Worm (Caenorhabditis elegans) whole organism, L1 larva: ENCODE data around the gene K05F6.8.

Experiments
- alr-1 ChIP-seq: fragments of 200-800 bp; sonication (Bioruptor generic); optimal IDR thresholded peaks from 2 replicates; lab custom pipeline; 2018; ENCODE audit warnings: borderline replicate concordance, mild to moderate bottlenecking, missing genetic modification characterization, missing compliant biosample characterization
- ceh-63 ChIP-seq: fragments of 200-800 bp; sonication (Bioruptor generic); optimal IDR thresholded peaks from 2 replicates; lab custom pipeline; 2018; ENCODE audit warnings: mild to moderate bottlenecking, missing genetic modification characterization, missing compliant biosample characterization
- ceh-8 ChIP-seq: fragments of 200-800 bp; sonication (Bioruptor generic); optimal IDR thresholded peaks from 2 replicates; lab custom pipeline; 2018; ENCODE audit warnings: mild to moderate bottlenecking, missing genetic modification characterization, moderate library complexity, missing compliant biosample characterization
- ceh-82 ChIP-seq, 3 experiments: fragments of 150-350 bp in 1 of 3; sonication (generic microtip) in 2 of 3; optimal IDR thresholded peaks; 2 replicates each; lab custom pipeline; 2014 to 2017; ENCODE audit warnings: missing biosample characterization in 3 of 3, missing genetic modification characterization in 3 of 3
- dpl-1 ChIP-seq, 3 experiments: fragments of 150-350 bp in 2 of 3; sonication (generic microtip) in 1 of 3; optimal IDR thresholded peaks; 2 replicates each; lab custom pipeline; 2014 to 2017; ENCODE audit warnings: missing biosample characterization in 3 of 3, missing genetic modification characterization in 3 of 3, missing genetic modification reagents in 3 of 3
- dsc-1 ChIP-seq: sonication (generic microtip); optimal IDR thresholded peaks from 2 replicates; lab custom pipeline; 2016; ENCODE audit warnings: mild to moderate bottlenecking, missing genetic modification characterization, missing compliant biosample characterization
- efl-1 ChIP-seq, 4 experiments: fragments of 150-350 bp; optimal IDR thresholded peaks in 3 of 4; peaks in 1 of 4; 1 replicate in 1 of 4; 2 replicates in 3 of 4; lab custom pipeline; 2014; ENCODE audit warnings: missing biosample characterization in 2 of 4, missing genetic modification characterization in 2 of 4, missing genetic modification reagents in 2 of 4
- egl-13 ChIP-seq: sonication (generic microtip); optimal IDR thresholded peaks from 2 replicates; lab custom pipeline; 2016; ENCODE audit warnings: missing genotype, missing genetic modification reagents, missing genetic modification characterization, missing compliant biosample characterization
- egl-27 ChIP-seq, 2 experiments: fragments of 150-350 bp in 1 of 2; sonication (generic microtip); optimal IDR thresholded peaks; 3 replicates each; lab custom pipeline; 2017 to 2018; ENCODE audit warnings: missing biosample characterization in 2 of 2, missing genetic modification characterization in 2 of 2, missing genetic modification reagents in 2 of 2
- fkh-10 ChIP-seq: sonication (generic microtip); optimal IDR thresholded peaks from 2 replicates; lab custom pipeline; 2017; ENCODE audit warnings: missing biosample characterization, missing genetic modification reagents, missing genetic modification characterization
- fkh-8 ChIP-seq: sonication (generic microtip); optimal IDR thresholded peaks from 2 replicates; lab custom pipeline; 2016; ENCODE audit warnings: mild to moderate bottlenecking, missing genetic modification characterization, missing compliant biosample characterization
- irx-1 ChIP-seq: sonication (generic microtip); optimal IDR thresholded peaks from 2 replicates; lab custom pipeline; 2016; ENCODE audit warnings: missing genetic modification characterization, missing compliant biosample characterization
- isw-1 ChIP-seq: fragments of 200-800 bp; sonication (Bioruptor generic); IDR thresholded peaks from 2 replicates; pipeline ENCODE4 v1.3.6; 2022; ENCODE audit warnings: missing genetic modification characterization, missing compliant biosample characterization
- jun-1 ChIP-seq: fragments of 150-350 bp; optimal IDR thresholded peaks from 2 replicates; lab custom pipeline; 2014; ENCODE audit warnings: missing biosample characterization, missing genetic modification reagents, missing genetic modification characterization
- lin-13 ChIP-seq: fragments of 150-350 bp; optimal IDR thresholded peaks from 2 replicates; lab custom pipeline; 2014; ENCODE audit warnings: missing biosample characterization, missing genetic modification reagents, missing genetic modification characterization
- lin-14 ChIP-seq: fragments of 200-800 bp; sonication (Bioruptor generic); optimal IDR thresholded peaks from 2 replicates; lab custom pipeline; 2018; ENCODE audit warnings: mild to moderate bottlenecking, missing genetic modification characterization, moderate library complexity, missing compliant biosample characterization
- lin-35 ChIP-seq, 2 experiments: fragments of 150-350 bp; optimal IDR thresholded peaks; 2 replicates each; lab custom pipeline; 2014; ENCODE audit warnings: missing biosample characterization in 2 of 2, missing genetic modification characterization in 2 of 2, missing genetic modification reagents in 2 of 2
- lin-39 ChIP-seq: fragments of 150-350 bp; optimal IDR thresholded peaks from 2 replicates; lab custom pipeline; 2014; ENCODE audit warnings: missing biosample characterization, missing genetic modification reagents, missing genetic modification characterization
- lsy-2 ChIP-seq, 2 experiments: fragments of 150-350 bp; optimal IDR thresholded peaks; 2 replicates each; lab custom pipeline; 2014; ENCODE audit warnings: missing biosample characterization in 2 of 2, missing genetic modification characterization in 2 of 2
- mab-9 ChIP-seq: fragments of 200-800 bp; sonication (Bioruptor generic); IDR thresholded peaks from 2 replicates; pipeline ENCODE4 v1.3.6; 2022; ENCODE audit warnings: missing genetic modification reagents, missing genetic modification characterization, missing compliant biosample characterization
- nhr-11 ChIP-seq: fragments of 150-350 bp; optimal IDR thresholded peaks from 2 replicates; lab custom pipeline; 2014; ENCODE audit warnings: missing biosample characterization, missing genetic modification characterization
- nhr-12 ChIP-seq: sonication (generic microtip); optimal IDR thresholded peaks from 2 replicates; lab custom pipeline; 2017; ENCODE audit warnings: missing biosample characterization, missing genetic modification characterization
- nhr-19 ChIP-seq: fragments of 200-800 bp; sonication (Bioruptor generic); conservative IDR thresholded peaks from 2 replicates; pipeline ENCODE4 v1.3.6; 2022; ENCODE audit warnings: missing genetic modification characterization, missing compliant biosample characterization
- nhr-20 ChIP-seq: sonication (generic microtip); optimal IDR thresholded peaks from 2 replicates; lab custom pipeline; 2016; ENCODE audit warnings: mild to moderate bottlenecking, missing genetic modification characterization, missing compliant biosample characterization
- nhr-47 ChIP-seq: sonication (generic microtip); optimal IDR thresholded peaks from 2 replicates; lab custom pipeline; 2016; ENCODE audit warnings: mild to moderate bottlenecking, missing genetic modification characterization, moderate library complexity, missing compliant biosample characterization
- nhr-71 ChIP-seq: sonication (generic microtip); optimal IDR thresholded peaks from 2 replicates; lab custom pipeline; 2016; ENCODE audit warnings: mild to moderate bottlenecking, missing genetic modification characterization, moderate library complexity, missing compliant biosample characterization
- nhr-76 ChIP-seq: sonication (generic microtip); optimal IDR thresholded peaks from 2 replicates; lab custom pipeline; 2017; ENCODE audit warnings: missing biosample characterization, missing genetic modification characterization
- nhr-77 ChIP-seq: fragments of 150-350 bp; optimal IDR thresholded peaks from 2 replicates; lab custom pipeline; 2014; ENCODE audit warnings: missing biosample characterization, missing genetic modification characterization
- nhr-84 ChIP-seq: sonication (generic microtip); optimal IDR thresholded peaks from 2 replicates; lab custom pipeline; 2017; ENCODE audit warnings: missing biosample characterization, missing genetic modification characterization
- snu-23 ChIP-seq: sonication (generic microtip); optimal IDR thresholded peaks from 2 replicates; lab custom pipeline; 2016; ENCODE audit warnings: missing genetic modification characterization, missing compliant biosample characterization
- sup-37 ChIP-seq: fragments of 200-800 bp; sonication (Bioruptor generic); optimal IDR thresholded peaks from 2 replicates; lab custom pipeline; 2018; ENCODE audit warnings: mild to moderate bottlenecking, missing genetic modification characterization, missing compliant biosample characterization
- swsn-7 ChIP-seq: sonication (generic microtip); optimal IDR thresholded peaks from 2 replicates; lab custom pipeline; 2016; ENCODE audit warnings: missing genetic modification characterization, missing compliant biosample characterization
- unc-98 ChIP-seq: fragments of 200-800 bp; sonication (Bioruptor generic); IDR thresholded peaks from 2 replicates; pipeline ENCODE4 v1.3.6; 2022; ENCODE audit warnings: missing genetic modification characterization, missing compliant biosample characterization
- zag-1 ChIP-seq: fragments of 150-350 bp; optimal IDR thresholded peaks from 2 replicates; lab custom pipeline; 2014; ENCODE audit warnings: missing biosample characterization, missing genetic modification characterization

K05F6.8 gene

DNA sequence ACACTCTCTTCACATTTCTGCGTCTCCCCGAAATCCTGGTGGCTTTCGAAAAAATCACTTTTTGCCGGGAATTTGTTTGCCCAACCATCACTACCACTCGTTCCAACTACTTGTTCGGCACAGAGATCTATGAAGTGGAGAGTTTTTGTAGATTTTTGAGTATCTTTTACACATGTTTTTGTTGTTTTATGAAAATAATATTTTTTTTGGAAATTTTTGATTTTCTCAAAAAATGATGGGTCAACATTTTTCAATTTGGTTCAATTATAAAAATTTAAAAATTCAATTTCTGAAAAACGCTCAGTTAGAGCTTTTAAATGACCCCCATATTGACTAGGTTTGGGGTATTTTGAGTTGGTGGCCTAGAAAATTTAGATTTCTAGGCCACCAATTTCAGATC is 42.0 kb downstream of the K05F6.8 start, which contains the start of gene Y51H7BR.7:
Gene Y51H7BR.7, minus strand, starts transcription at position 101 of the 400 bp plus-strand sequence.
- no peak for TF ChIP-seq fkh-10 (GFP tag; lab: Kevin White, UChicago)
- TF ChIP-seq nhr-84 (tag; lab: Kevin White, UChicago) = no peak
- TF ChIP-seq isw-1 = no peak
- no peak for TF ChIP-seq mab-9
- TF ChIP-seq efl-1 (optimal IDR thresholded peaks at IDR 0.05; lab: Kevin White, UChicago) = no peak
- TF ChIP-seq efl-1 (GFP tag; optimal IDR thresholded peaks at IDR 0.05 in 1 of 2; lab: Kevin White, UChicago) = peak in 1 of 2 experiments; percentile 66
- no peak for TF ChIP-seq nhr-77
- no peak for TF ChIP-seq irx-1 (tag; lab: Kevin White, UChicago)

DNA sequence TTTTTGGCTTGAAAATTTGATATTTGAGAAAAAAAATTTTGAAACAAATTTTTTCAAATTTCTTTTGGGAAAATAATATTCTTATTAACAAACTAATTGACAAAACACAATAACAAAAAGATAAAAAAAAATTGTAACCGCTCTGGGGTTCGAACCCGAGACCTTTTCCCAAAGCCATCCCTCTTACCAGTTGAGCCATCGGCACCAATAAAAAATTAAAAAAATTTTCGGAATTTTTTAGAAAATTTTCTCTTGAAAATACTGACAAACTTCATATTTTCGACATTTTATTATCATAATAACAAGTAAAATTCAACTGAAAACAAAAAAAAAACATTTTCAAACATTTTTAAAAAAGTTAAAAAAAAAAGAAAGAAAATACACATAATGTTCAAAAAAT is 45.6 kb downstream of the K05F6.8 start:
- TF ChIP-seq nhr-11 (tag; lab: Kevin White, UChicago) (no peak), unc-98 (GFP tag; lab: Robert Waterston, UW) (no peak), alr-1 (tag; lab: Kevin White, UChicago) (no peak), nhr-20 (tag; lab: Kevin White, UChicago) (no peak)

DNA sequence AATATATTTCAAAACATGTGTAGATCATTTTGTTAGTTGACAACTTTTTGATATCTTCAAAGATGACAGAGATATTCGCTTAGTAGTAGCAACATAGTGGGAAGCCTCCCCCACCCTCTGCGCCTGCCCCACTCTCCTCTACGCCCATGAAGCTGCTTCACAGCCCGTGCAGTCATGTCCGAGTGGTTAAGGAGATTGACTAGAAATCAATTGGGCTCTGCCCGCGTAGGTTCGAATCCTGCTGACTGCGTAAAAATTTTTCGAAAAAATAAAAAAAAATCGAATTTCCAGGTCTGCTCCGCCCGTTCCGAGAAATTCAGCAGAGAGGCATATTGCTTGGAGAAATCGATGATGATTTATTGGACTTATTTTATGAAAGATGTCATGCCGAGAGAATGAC is 47.7 kb downstream of the K05F6.8 start:
- TF ChIP-seq nhr-47 (tag; lab: Kevin White, UChicago) (peak; percentile 37), mab-9 (peak; percentile 51; the same call in 1 of the 2 replicates), nhr-11 (tag; lab: Kevin White, UChicago) (no peak), zag-1 (tag; lab: Kevin White, UChicago) (no peak), nhr-71 (tag; lab: Kevin White, UChicago) (peak; percentile 35), ceh-8 (GFP tag; lab: Kevin White, UChicago) (no peak), egl-13 (peak; percentile 15), lin-35 (GFP tag; optimal IDR thresholded peaks at IDR 0.05; lab: Kevin White, UChicago) (peak in 1 of 2 experiments; percentile 33), nhr-19 (GFP tag; lab: Robert Waterston, UW) (peak; percentile 29; the same call in 1 of the 2 replicates), lin-13 (GFP tag; lab: Kevin White, UChicago) (peak; percentile 33), jun-1 (tag; lab: Kevin White, UChicago) (no peak), fkh-10 (GFP tag; lab: Kevin White, UChicago) (peak; percentile 15), snu-23 (GFP tag; lab: Kevin White, UChicago) (peak; percentile 48), efl-1 (optimal IDR thresholded peaks at IDR 0.05; lab: Kevin White, UChicago) (peak; percentile 12 to 20), efl-1 (GFP tag; optimal IDR thresholded peaks at IDR 0.05 in 1 of 2; lab: Kevin White, UChicago) (peak in 1 of 2 experiments; percentile 89), egl-27 (tag; optimal IDR thresholded peaks at IDR 0.05; lab: Kevin White, UChicago) (no peak), nhr-20 (tag; lab: Kevin White, UChicago) (no peak), fkh-8 (tag; lab: Kevin White, UChicago) (peak; percentile 52), swsn-7 (peak; percentile 7), dpl-1 (GFP tag; optimal IDR thresholded peaks at IDR 0.05; lab: Kevin White, UChicago) (peak in 1 of 3 experiments; percentile 20), dsc-1 (tag; lab: Kevin White, UChicago) (peak; percentile 74), ceh-63 (GFP tag; lab: Kevin White, UChicago) (no peak), sup-37 (no peak), lin-39 (tag; lab: Kevin White, UChicago) (no peak), ceh-82 (tag; optimal IDR thresholded peaks at IDR 0.05; lab: Kevin White, UChicago) (peak in 1 of 3 experiments; percentile 13), lsy-2 (tag; optimal IDR thresholded peaks at IDR 0.05; lab: Kevin White, UChicago) (peak in 1 of 2 experiments; percentile 36)
- TF ChIP-seq, all 84 proteins: peak for 16

DNA sequence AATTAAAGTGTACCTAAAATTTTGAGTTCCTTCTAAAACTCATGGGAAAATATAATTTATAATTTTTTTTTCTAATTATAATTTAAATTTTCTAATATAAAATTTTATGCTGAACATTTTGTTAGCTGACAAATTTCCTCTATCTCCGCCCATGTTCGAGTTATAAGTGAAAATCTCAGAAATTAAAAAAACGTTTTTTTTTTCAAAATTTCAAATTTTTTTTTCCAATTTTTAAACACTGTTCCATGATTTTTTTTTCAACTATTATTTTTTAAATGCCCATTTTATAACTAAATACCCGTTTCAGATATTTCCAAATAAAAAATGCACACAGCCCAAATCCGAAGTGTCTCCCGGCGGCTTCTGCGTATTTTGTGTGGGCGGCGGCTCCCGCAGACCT is 48.6 kb downstream of the K05F6.8 start, which contains the start of gene Y51H7BR.8:
Gene Y51H7BR.8, plus strand, starts transcription at position 301 of the 400 bp plus-strand sequence.
- TF ChIP-seq lin-14 (no peak), sup-37 (no peak), nhr-76 (tag; lab: Kevin White, UChicago) (no peak), ceh-63 (GFP tag; lab: Kevin White, UChicago) (no peak), nhr-12 (tag; lab: Kevin White, UChicago) (no peak), unc-98 (GFP tag; lab: Robert Waterston, UW) (no peak)
